Worm (Caenorhabditis elegans): ENCODE measurements around the gene Y57G11C.42.
A peak's percentile ranks its signal among the peaks of the same experiment; 100 is the strongest.

The Y57G11C.42 gene

ce11 chrIV:14786374-14787136 is 58.2 kb downstream of the Y57G11C.42 start, which contains the start of gene melo-1:
melo-1 (plus strand) TSS chrIV:14787031.
- no peak for TF ChIP-seq klf-2 (GFP tag; conservative IDR thresholded peaks at IDR 0.05)
- TF ChIP-seq ref-1 (GFP tag; conservative IDR thresholded peaks at IDR 0.05), result no peak
- no peak for TF ChIP-seq cog-1 (tag; optimal IDR thresholded peaks at IDR 0.05)
- no peak for TF ChIP-seq flt-1 (GFP tag; IDR thresholded peaks at IDR 0.05)
- TF ChIP-seq tab-1 (GFP tag; IDR thresholded peaks at IDR 0.05), result no peak
- no peak for TF ChIP-seq T22C8.4 (GFP tag; IDR thresholded peaks at IDR 0.05)
- TF ChIP-seq ztf-29 (GFP tag; IDR thresholded peaks at IDR 0.05), result no peak
- TF ChIP-seq ztf-23 (GFP tag; IDR thresholded peaks at IDR 0.05), result no peak
- no peak for TF ChIP-seq med-1 (GFP tag; optimal IDR thresholded peaks at IDR 0.05; ENCODE audit: insufficient read depth)

ce11 chrIV:14790579-14790978 is 62.3 kb downstream of the Y57G11C.42 start:
- TF ChIP-seq ztf-23 (GFP tag; IDR thresholded peaks at IDR 0.05) (no peak), ztf-29 (GFP tag; IDR thresholded peaks at IDR 0.05) (no peak), ref-1 (GFP tag; conservative IDR thresholded peaks at IDR 0.05) (no peak), cog-1 (tag; optimal IDR thresholded peaks at IDR 0.05) (no peak)

- TF ChIP-seq ztf-23 (GFP tag; IDR thresholded peaks at IDR 0.05), result no peak
- TF ChIP-seq ref-1 (GFP tag; conservative IDR thresholded peaks at IDR 0.05), result no peak
- TF ChIP-seq klf-2 (GFP tag; conservative IDR thresholded peaks at IDR 0.05), result no peak
- no peak for TF ChIP-seq tab-1 (GFP tag; IDR thresholded peaks at IDR 0.05)
- no peak for TF ChIP-seq ztf-29 (GFP tag; IDR thresholded peaks at IDR 0.05)
- TF ChIP-seq cog-1 (tag; optimal IDR thresholded peaks at IDR 0.05), result no peak
- TF ChIP-seq med-1 (GFP tag; optimal IDR thresholded peaks at IDR 0.05; ENCODE audit: insufficient read depth), result no peak
- no peak for TF ChIP-seq flt-1 (GFP tag; IDR thresholded peaks at IDR 0.05)
- no peak for TF ChIP-seq T22C8.4 (GFP tag; IDR thresholded peaks at IDR 0.05)
Observed at ce11 chrIV:14792602-14793232, 64.4 kb downstream of the Y57G11C.42 start, which contains the start of gene gdi-1. gdi-1 (minus strand) TSS chrIV:14792887.

ce11 chrIV:14793900-14794624 is 65.7 kb downstream of the Y57G11C.42 start:
- TF ChIP-seq ref-1 (GFP tag; conservative IDR thresholded peaks at IDR 0.05), result no peak
- TF ChIP-seq ztf-23 (GFP tag; IDR thresholded peaks at IDR 0.05), result no peak
- TF ChIP-seq T22C8.4 (GFP tag; IDR thresholded peaks at IDR 0.05), result peak; percentile 86
- no peak for TF ChIP-seq med-1 (GFP tag; optimal IDR thresholded peaks at IDR 0.05; ENCODE audit: insufficient read depth)
- TF ChIP-seq flt-1 (GFP tag; IDR thresholded peaks at IDR 0.05), result no peak
- TF ChIP-seq ztf-29 (GFP tag; IDR thresholded peaks at IDR 0.05), result peak; percentile 78; the same call in 1 of the 2 replicates
- peak; percentile 54 for TF ChIP-seq cog-1 (tag; optimal IDR thresholded peaks at IDR 0.05)
- no peak for TF ChIP-seq tab-1 (GFP tag; IDR thresholded peaks at IDR 0.05)
- TF ChIP-seq klf-2 (GFP tag; conservative IDR thresholded peaks at IDR 0.05), result no peak
